Fruit fly (Drosophila melanogaster): ENCODE measurements around the gene rtv.

The rtv gene

DNA sequence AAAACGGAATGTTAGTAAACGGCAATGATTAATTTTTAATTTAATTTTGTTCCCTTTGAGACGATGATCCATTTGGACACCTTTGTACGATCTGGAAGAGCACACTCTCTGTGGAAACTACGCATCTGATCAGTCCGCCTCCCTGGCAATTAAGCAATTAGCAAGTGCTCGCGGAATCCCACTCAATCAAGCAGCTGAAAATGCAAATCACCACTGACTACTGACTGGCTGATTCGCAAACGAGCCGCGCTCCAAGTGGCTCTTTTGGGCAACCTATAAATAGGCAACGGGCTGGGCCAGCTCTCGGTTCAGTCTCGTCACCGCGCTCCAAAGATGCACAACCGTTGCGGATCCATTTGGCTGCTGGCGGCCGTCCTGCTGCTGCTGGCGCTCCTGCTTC lies 10.0 kb downstream of the rtv start, which contains the start of gene CG15201:
Gene CG15201, plus strand, starts transcription at position 301 of the 400 bp plus-strand sequence.
- TF ChIP-seq Pif1B (GFP tag; optimal IDR thresholded peaks at IDR 0.05) (no peak), CG14655 (GFP tag; optimal IDR thresholded peaks at IDR 0.05) (no peak), CG13204 (GFP tag; optimal IDR thresholded peaks at IDR 0.05) (no peak), CG15710 (tag; optimal IDR thresholded peaks at IDR 0.05) (no peak), EcR (GFP tag; optimal IDR thresholded peaks at IDR 0.05) (no peak), Snoo (tag; optimal IDR thresholded peaks at IDR 0.05) (no peak), CG8159 (tag; optimal IDR thresholded peaks at IDR 0.05) (no peak), Ets98B (GFP tag; IDR thresholded peaks at IDR 0.05) (no peak)

DNA sequence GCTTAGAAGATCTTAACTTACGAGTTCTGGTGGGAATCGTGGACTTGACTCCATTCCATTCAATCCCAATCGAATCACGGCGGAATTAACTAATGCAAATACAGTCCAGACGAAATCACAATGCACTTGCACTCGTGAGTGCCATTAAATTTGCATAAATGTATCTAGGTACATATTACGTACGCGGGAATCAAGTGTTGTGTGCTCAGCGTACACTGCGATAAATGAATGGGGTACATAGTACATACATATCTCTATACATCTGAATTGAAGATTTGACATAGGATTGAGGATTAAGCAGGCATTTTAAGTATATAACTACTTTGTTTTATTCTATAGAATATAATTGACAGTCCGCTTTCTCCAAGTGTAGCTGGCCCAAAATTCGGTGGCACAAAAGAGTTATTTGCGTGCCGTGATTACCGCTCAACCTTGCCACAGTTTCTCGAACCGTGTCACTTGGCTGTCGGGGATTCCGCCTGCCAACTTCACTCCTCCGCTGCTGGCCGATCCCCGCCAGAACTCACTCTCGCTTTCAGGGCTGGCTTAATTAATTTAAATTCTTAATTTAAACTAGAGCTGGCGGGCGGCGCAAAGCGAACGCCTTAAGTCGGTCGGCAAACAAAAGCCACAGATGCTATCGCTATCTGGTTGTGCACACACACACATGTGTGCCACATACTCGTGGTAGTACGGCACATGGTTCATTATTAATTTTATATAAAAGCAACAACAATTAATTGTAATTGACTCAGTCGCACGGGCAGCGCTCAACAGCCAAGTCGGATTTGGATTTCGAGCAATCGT lies 11.8 kb downstream of the rtv start, which contains the start of the genes CG15199 and CG15202:
Gene CG15199, minus strand, starts transcription at position 51 of the 807 bp plus-strand sequence.
Gene CG15202, plus strand, starts transcription at position 757 of the 807 bp plus-strand sequence.
- no peak for TF ChIP-seq EcR (GFP tag; optimal IDR thresholded peaks at IDR 0.05)
- peak; percentile 53 for TF ChIP-seq Snoo (tag; optimal IDR thresholded peaks at IDR 0.05)
- TF ChIP-seq CG8301 (tag; optimal IDR thresholded peaks at IDR 0.05) = no peak

DNA sequence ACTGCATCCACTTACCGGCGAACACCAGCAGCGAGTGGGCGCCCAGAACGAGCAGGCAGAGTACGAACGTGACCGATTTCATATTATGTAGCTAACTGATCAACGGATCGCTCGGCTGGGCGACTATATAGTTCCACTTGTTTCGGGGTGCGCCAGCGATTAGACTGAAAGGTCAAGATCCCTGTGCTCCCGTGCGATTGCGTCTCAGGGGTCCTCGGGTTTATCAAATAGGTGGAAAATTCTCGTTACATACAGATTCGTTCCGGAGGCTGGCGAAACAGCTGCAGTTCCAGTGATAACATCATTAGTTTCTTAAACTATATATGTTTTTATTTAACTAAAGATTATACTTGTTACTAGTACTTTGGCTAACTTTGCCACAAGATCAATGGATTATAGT lies 13.6 kb downstream of the rtv start, which contains the start of gene ssp7:
Gene ssp7, minus strand, starts transcription at position 101 of the 400 bp plus-strand sequence.
- TF ChIP-seq CG13204 (GFP tag; optimal IDR thresholded peaks at IDR 0.05) (no peak), CG15710 (tag; optimal IDR thresholded peaks at IDR 0.05) (no peak), CG8301 (tag; optimal IDR thresholded peaks at IDR 0.05) (no peak), Snoo (tag; optimal IDR thresholded peaks at IDR 0.05) (no peak), CG17806 (tag; optimal IDR thresholded peaks at IDR 0.05) (no peak), fd96Ca (GFP tag; IDR thresholded peaks at IDR 0.05) (no peak), CG10348 (GFP tag; IDR thresholded peaks at IDR 0.05) (no peak), D1 (tag; optimal IDR thresholded peaks at IDR 0.05) (no peak), CG14655 (GFP tag; optimal IDR thresholded peaks at IDR 0.05) (no peak), CG32121 (GFP tag; IDR thresholded peaks at IDR 0.05) (no peak), gl (tag; optimal IDR thresholded peaks at IDR 0.05) (no peak), CG4496 (GFP tag; IDR thresholded peaks at IDR 0.05) (no peak), EcR (GFP tag; optimal IDR thresholded peaks at IDR 0.05) (no peak), Ets98B (GFP tag; IDR thresholded peaks at IDR 0.05) (no peak), CG9948 (tag; optimal IDR thresholded peaks at IDR 0.05) (no peak), Pif1A (GFP tag; optimal IDR thresholded peaks at IDR 0.05) (no peak)

- no peak for TF ChIP-seq EcR (GFP tag; optimal IDR thresholded peaks at IDR 0.05)
- 0 out of 3 replicates have a peak, but pooled peaks have one; percentile 25 for TF ChIP-seq fd96Ca (GFP tag; IDR thresholded peaks at IDR 0.05)
- TF ChIP-seq CG9948 (tag; optimal IDR thresholded peaks at IDR 0.05) = no peak
- peak; percentile 0 for TF ChIP-seq CG8159 (tag; optimal IDR thresholded peaks at IDR 0.05)
- TF ChIP-seq CG17806 (tag; optimal IDR thresholded peaks at IDR 0.05) = peak; percentile 1
- TF ChIP-seq CG34367 (tag; optimal IDR thresholded peaks at IDR 0.05) = no peak
- 0 out of 2 replicates have a peak, but pooled peaks have one; percentile 15 for TF ChIP-seq CG32121 (GFP tag; IDR thresholded peaks at IDR 0.05)
- TF ChIP-seq CG4496 (GFP tag; IDR thresholded peaks at IDR 0.05) = peak; percentile 37; the same call in 1 of the 3 replicates
These were observed 16.1 kb downstream of the rtv start, which contains the start of gene CDK2AP1 for dm6 chrX:11137566-11138186. TSS of gene CDK2AP1 (plus strand) at chrX:11137859.

DNA sequence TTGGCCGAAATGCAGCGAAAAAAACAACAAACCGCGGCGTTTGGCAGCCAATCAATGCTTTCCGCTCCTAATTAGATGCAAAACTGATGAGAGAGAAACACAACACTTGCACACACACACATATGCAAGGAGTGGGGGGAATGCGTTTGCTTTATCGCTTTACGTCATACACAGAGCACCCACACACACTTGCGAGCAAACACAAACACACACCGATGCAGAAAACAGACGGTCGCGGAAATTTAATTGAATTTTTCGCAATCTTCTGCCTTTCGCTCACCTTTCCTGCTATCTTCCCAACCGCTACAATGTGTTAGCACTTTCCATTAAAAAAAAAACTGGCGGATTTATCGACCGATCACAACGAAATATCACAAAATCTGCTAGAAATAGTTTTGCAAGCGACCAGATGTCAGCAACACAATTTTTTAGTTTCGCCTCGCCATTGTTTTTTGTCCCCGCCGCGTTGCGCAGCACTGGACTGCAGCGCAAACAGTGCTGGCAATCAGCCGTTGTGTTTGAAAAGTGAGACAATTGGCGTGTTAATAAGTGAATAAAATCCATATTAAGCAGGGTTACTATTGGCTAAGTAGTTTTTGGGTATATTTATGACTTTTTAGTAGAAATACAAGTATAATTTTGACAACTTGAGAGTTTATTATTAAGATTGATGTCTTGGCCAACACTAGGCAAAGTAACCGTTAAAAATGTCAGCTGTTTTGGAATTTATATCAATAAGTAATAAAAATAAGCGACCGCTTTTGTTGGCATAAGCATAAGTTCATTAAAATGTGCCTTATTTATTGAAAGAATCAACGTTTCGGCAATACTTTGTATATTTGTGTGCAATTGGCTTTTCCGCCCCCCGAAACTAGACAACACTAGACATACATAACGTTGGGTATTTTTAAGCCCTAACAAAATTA lies 16.9 kb downstream of the rtv start, which contains the start of gene Klp10A:
Gene Klp10A, minus strand, starts transcription at position 532 of the 926 bp plus-strand sequence.
- TF ChIP-seq CG34367 (tag; optimal IDR thresholded peaks at IDR 0.05) (no peak), CG9948 (tag; optimal IDR thresholded peaks at IDR 0.05) (no peak), CG15710 (tag; optimal IDR thresholded peaks at IDR 0.05) (peak; percentile 22), CG8301 (tag; optimal IDR thresholded peaks at IDR 0.05) (no peak)

dm6 chrX:11135840-11136586 lies 17.8 kb downstream of the rtv start:
- peak; percentile 15 for TF ChIP-seq EcR (GFP tag; optimal IDR thresholded peaks at IDR 0.05)
- no peak for TF ChIP-seq gl (tag; optimal IDR thresholded peaks at IDR 0.05)
- no peak for TF ChIP-seq Snoo (tag; optimal IDR thresholded peaks at IDR 0.05)
